Fruit fly (Drosophila melanogaster) whole organism: Measurements from ENCODE around the gene TSG101.

Experiments
- CG8478 ChIP-seq: fragments of >200 bp; optimal IDR thresholded peaks from 2 replicates; lab custom pipeline; 2018; ENCODE audit warnings: inconsistent platforms
- Dll ChIP-seq: fragments of >200 bp; optimal IDR thresholded peaks from 2 replicates; lab custom pipeline; 2017
- EcR ChIP-seq, 2 experiments: fragments of >200 bp; optimal IDR thresholded peaks; 2 replicates each; lab custom pipeline; 2017; ENCODE audit warnings: missing biosample characterization in 2 of 2, missing genetic modification characterization in 2 of 2, missing genetic modification reagents in 2 of 2
- pan ChIP-seq: fragments of >200 bp; optimal IDR thresholded peaks from 2 replicates; lab custom pipeline; 2017
- psq ChIP-seq: fragments of >200 bp; optimal IDR thresholded peaks from 2 replicates; lab custom pipeline; 2017
- usp ChIP-seq: fragments of >200 bp; optimal IDR thresholded peaks from 2 replicates; lab custom pipeline; 2017; ENCODE audit warnings: missing biosample characterization, missing genetic modification characterization, mixed read lengths

The TSG101 gene

dm6 chr3L:16845607-16846277 lies 3.6 kb downstream of the TSG101 start, which contains the start of gene CG32161:
Gene CG32161, plus strand, starts transcription at chr3L:16846227.
- no peak for TF ChIP-seq CG8478 (lab: Kevin White, UChicago)
- TF ChIP-seq usp: no peak
- no peak for TF ChIP-seq Dll
- TF ChIP-seq EcR (GFP tag; optimal IDR thresholded peaks at IDR 0.05; lab: Kevin White, UChicago): no peak

dm6 chr3L:16851566-16851965 lies 9.5 kb downstream of the TSG101 start:
- TF ChIP-seq psq (no peak), CG8478 (lab: Kevin White, UChicago) (no peak), Dll (no peak), usp (no peak), pan (no peak), EcR (GFP tag; optimal IDR thresholded peaks at IDR 0.05; lab: Kevin White, UChicago) (no peak)

- TF ChIP-seq psq (no peak), pan (no peak), Dll (no peak), EcR (GFP tag; optimal IDR thresholded peaks at IDR 0.05; lab: Kevin White, UChicago) (no peak), CG8478 (lab: Kevin White, UChicago) (no peak), usp (no peak)
Measured at dm6 chr3L:16853533-16854386, 11.7 kb downstream of the TSG101 start, which contains the start of gene sina. Gene sina, plus strand, starts transcription at chr3L:16853751.

dm6 chr3L:16854387-16855033 lies 12.4 kb downstream of the TSG101 start:
- TF ChIP-seq CG8478 (lab: Kevin White, UChicago) (no peak), EcR (GFP tag; optimal IDR thresholded peaks at IDR 0.05; lab: Kevin White, UChicago) (no peak), usp (no peak), psq (no peak), pan (no peak), Dll (no peak)

dm6 chr3L:16855287-16855686 lies 13.2 kb downstream of the TSG101 start:
- TF ChIP-seq EcR (GFP tag; optimal IDR thresholded peaks at IDR 0.05; lab: Kevin White, UChicago) (no peak), psq (no peak), CG8478 (lab: Kevin White, UChicago) (no peak), pan (no peak), Dll (no peak), usp (no peak)

- no peak for TF ChIP-seq pan
- no peak for TF ChIP-seq EcR (GFP tag; optimal IDR thresholded peaks at IDR 0.05; lab: Kevin White, UChicago)
- TF ChIP-seq psq: no peak
- TF ChIP-seq CG8478 (lab: Kevin White, UChicago): no peak
- no peak for TF ChIP-seq usp
- no peak for TF ChIP-seq Dll
Measured at dm6 chr3L:16858780-16859179, 16.7 kb downstream of the TSG101 start, which contains the start of gene sinah. Gene sinah, plus strand, starts transcription at chr3L:16859080.

- TF ChIP-seq usp: no peak
- TF ChIP-seq pan: no peak
- TF ChIP-seq Dll: no peak
- TF ChIP-seq CG8478 (lab: Kevin White, UChicago): no peak
- TF ChIP-seq EcR (GFP tag; optimal IDR thresholded peaks at IDR 0.05; lab: Kevin White, UChicago): no peak
- no peak for TF ChIP-seq psq
Measured at dm6 chr3L:16860322-16860721, 18.2 kb downstream of the TSG101 start, which contains the start of gene CG13029. Gene CG13029, plus strand, starts transcription at chr3L:16860622.

- TF ChIP-seq psq (no peak), CG8478 (lab: Kevin White, UChicago) (no peak), Dll (no peak), EcR (GFP tag; optimal IDR thresholded peaks at IDR 0.05; lab: Kevin White, UChicago) (no peak), usp (no peak), pan (no peak)
Measured at dm6 chr3L:16860879-16861278, 18.8 kb downstream of the TSG101 start.

- no peak for TF ChIP-seq pan
Measured at dm6 chr3L:16862284-16862683, 20.2 kb downstream of the TSG101 start, which contains the start of gene Rh4. Gene Rh4, minus strand, starts transcription at chr3L:16862517.

- TF ChIP-seq psq (no peak), CG8478 (lab: Kevin White, UChicago) (no peak), EcR (GFP tag; optimal IDR thresholded peaks at IDR 0.05; lab: Kevin White, UChicago) (no peak), Dll (no peak), pan (no peak), usp (no peak)
Measured at dm6 chr3L:16862958-16863357, 20.9 kb downstream of the TSG101 start, which contains the start of gene CG9951. Gene CG9951, plus strand, starts transcription at chr3L:16863164.

dm6 chr3L:16865123-16865831 lies 23.2 kb downstream of the TSG101 start, which contains the start of gene Lmpt:
Gene Lmpt, plus strand, starts transcription at chr3L:16865295.
- TF ChIP-seq usp (no peak), psq (no peak), CG8478 (lab: Kevin White, UChicago) (no peak), Dll (no peak), EcR (GFP tag; optimal IDR thresholded peaks at IDR 0.05; lab: Kevin White, UChicago) (no peak), pan (no peak)

- no peak for TF ChIP-seq EcR (GFP tag; optimal IDR thresholded peaks at IDR 0.05; lab: Kevin White, UChicago)
- TF ChIP-seq pan: no peak
- no peak for TF ChIP-seq usp
- no peak for TF ChIP-seq psq
- TF ChIP-seq Dll: no peak
- TF ChIP-seq CG8478 (lab: Kevin White, UChicago): no peak
Measured at dm6 chr3L:16865832-16866163, 23.7 kb downstream of the TSG101 start.
